Fruit fly (Drosophila melanogaster) whole organism, embryonic: ENCODE data around the gene CG4455.

ENCODE experiments used
- Aef1 ChIP-seq: fragments of 200-800 bp; sonication (Bioruptor generic); IDR thresholded peaks from 3 replicates; pipeline ENCODE4 v1.3.6; 2022; ENCODE audit warnings: missing biosample characterization, missing genetic modification characterization
- Atf3 ChIP-seq: fragments of 200-800 bp; sonication (Bioruptor generic); optimal IDR thresholded peaks from 3 replicates; lab custom pipeline; 2016; ENCODE audit warnings: missing biosample characterization, missing genetic modification characterization
- CG10431 ChIP-seq: fragments of 200-800 bp; sonication (Bioruptor generic); optimal IDR thresholded peaks from 3 replicates; lab custom pipeline; 2018; ENCODE audit warnings: missing biosample characterization, mild to moderate bottlenecking, missing genetic modification characterization
- CG11456 ChIP-seq: fragments of 200-800 bp; sonication (Bioruptor generic); IDR thresholded peaks from 3 replicates; pipeline ENCODE4 v1.3.6; 2022; ENCODE audit warnings: missing biosample characterization, missing genetic modification characterization
- CG12071 ChIP-seq: fragments of 200-800 bp; sonication (Bioruptor generic); optimal IDR thresholded peaks from 3 replicates; lab custom pipeline; 2018; ENCODE audit warnings: missing biosample characterization, mild to moderate bottlenecking, missing genetic modification characterization
- CG13287 ChIP-seq: fragments of 200-800 bp; sonication (Bioruptor generic); IDR thresholded peaks from 2 replicates; pipeline ENCODE4 v1.3.6; 2022; ENCODE audit warnings: missing biosample characterization, missing genetic modification characterization; ENCODE audit not compliant: partially characterized antibody
- CG14441 ChIP-seq: fragments of 200-800 bp; sonication (Bioruptor generic); IDR thresholded peaks from 2 replicates; pipeline ENCODE4 v1.3.6; 2022; ENCODE audit warnings: missing biosample characterization, missing genetic modification characterization
- CG15269 ChIP-seq: fragments of 200-800 bp; sonication (Bioruptor generic); optimal IDR thresholded peaks from 2 replicates; lab custom pipeline; 2018; ENCODE audit warnings: missing biosample characterization, mild to moderate bottlenecking, missing genetic modification characterization, moderate library complexity
- CG15696 ChIP-seq: fragments of 200-800 bp; sonication (Bioruptor generic); optimal IDR thresholded peaks from 2 replicates; lab custom pipeline; 2019; ENCODE audit warnings: missing biosample characterization, mild to moderate bottlenecking, missing genetic modification characterization, moderate library complexity
- CG17186 ChIP-seq: fragments of 200-800 bp; sonication (Bioruptor generic); optimal IDR thresholded peaks from 3 replicates; lab custom pipeline; 2017; ENCODE audit warnings: missing biosample characterization, missing genetic modification reagents, missing genetic modification characterization
- CG17385 ChIP-seq: fragments of 200-800 bp; sonication (Bioruptor generic); optimal IDR thresholded peaks from 3 replicates; lab custom pipeline; 2018; ENCODE audit warnings: missing biosample characterization, mild to moderate bottlenecking, missing genetic modification characterization
- CG31224 ChIP-seq: fragments of 200-800 bp; sonication (Bioruptor generic); IDR thresholded peaks from 2 replicates; pipeline ENCODE4 v1.3.6; 2022; ENCODE audit warnings: missing biosample characterization, missing genetic modification characterization
- CG4424 ChIP-seq: fragments of 200-800 bp; sonication (Bioruptor generic); optimal IDR thresholded peaks from 3 replicates; lab custom pipeline; 2016; ENCODE audit warnings: missing biosample characterization, missing genetic modification characterization
- CG6272 ChIP-seq: fragments of 200-800 bp; sonication (Bioruptor generic); IDR thresholded peaks from 2 replicates; pipeline ENCODE4 v1.3.6; 2022; ENCODE audit warnings: missing biosample characterization, missing genetic modification characterization
- CG7271 ChIP-seq: fragments of 200-800 bp; sonication (Bioruptor generic); optimal IDR thresholded peaks from 2 replicates; lab custom pipeline; 2018; ENCODE audit warnings: missing biosample characterization, mild to moderate bottlenecking, missing genetic modification characterization, moderate library complexity
- CG7357 ChIP-seq: fragments of 200-800 bp; sonication (Bioruptor generic); IDR thresholded peaks from 3 replicates; pipeline ENCODE4 v1.3.6; 2022; ENCODE audit warnings: missing biosample characterization, missing genetic modification characterization
- CG8478 ChIP-seq: fragments of >200 bp; optimal IDR thresholded peaks from 2 replicates; lab custom pipeline; 2018
- CG8765 ChIP-seq: fragments of 200-800 bp; sonication (Bioruptor generic); IDR thresholded peaks from 2 replicates; pipeline ENCODE4 v1.3.6; 2022; ENCODE audit warnings: missing biosample characterization, missing genetic modification characterization
- CTCF ChIP-seq: fragments of 200-800 bp; sonication (Bioruptor generic); optimal IDR thresholded peaks from 2 replicates; lab custom pipeline; 2017; ENCODE audit warnings: missing biosample characterization, mild to moderate bottlenecking, missing genetic modification characterization, moderate library complexity
- CkIIα-i1 ChIP-seq: fragments of 200-800 bp; sonication (Bioruptor generic); IDR thresholded peaks from 2 replicates; pipeline ENCODE4 v1.3.6; 2022; ENCODE audit warnings: missing biosample characterization, missing genetic modification characterization
- Dek ChIP-seq: fragments of 200-800 bp; sonication (Bioruptor generic); optimal IDR thresholded peaks from 3 replicates; lab custom pipeline; 2019; ENCODE audit warnings: missing biosample characterization, mild to moderate bottlenecking, missing genetic modification characterization, moderate library complexity
- Dfd ChIP-seq, 2 experiments: fragments of >200 bp; optimal IDR thresholded peaks; 2 replicates each; lab custom pipeline; 2017; ENCODE audit warnings: missing biosample characterization in 2 of 2, missing genetic modification characterization in 2 of 2
- Dref ChIP-seq: fragments of 200-800 bp; sonication (Bioruptor generic); IDR thresholded peaks from 2 replicates; pipeline ENCODE4 v1.3.6; 2022; ENCODE audit warnings: missing biosample characterization, missing genetic modification characterization
- Elba2 ChIP-seq: fragments of 200-800 bp; sonication (Bioruptor generic); optimal IDR thresholded peaks from 3 replicates; lab custom pipeline; 2016; ENCODE audit warnings: missing biosample characterization, missing genetic modification characterization
- Hmr ChIP-seq: fragments of 200-800 bp; sonication (Bioruptor generic); optimal IDR thresholded peaks from 3 replicates; lab custom pipeline; 2017; ENCODE audit warnings: mild to moderate bottlenecking, missing biosample characterization, missing genetic modification reagents, missing genetic modification characterization
- Max ChIP-seq: fragments of 200-800 bp; sonication (Bioruptor generic); optimal IDR thresholded peaks from 2 replicates; lab custom pipeline; 2016; ENCODE audit warnings: missing biosample characterization, mild to moderate bottlenecking, missing genetic modification characterization
- Nf-YA ChIP-seq: fragments of 200-800 bp; sonication (Bioruptor generic); IDR thresholded peaks from 2 replicates; pipeline ENCODE4 v1.3.6; 2022; ENCODE audit warnings: missing biosample characterization, missing genetic modification characterization
- Ptx1 ChIP-seq: fragments of 200-800 bp; sonication (Bioruptor generic); IDR thresholded peaks from 2 replicates; pipeline ENCODE4 v1.3.6; 2022; ENCODE audit warnings: missing biosample characterization, missing genetic modification characterization
- Ssrp ChIP-seq: fragments of 200-800 bp; sonication (Bioruptor generic); optimal IDR thresholded peaks from 2 replicates; lab custom pipeline; 2018; ENCODE audit warnings: missing biosample characterization, mild to moderate bottlenecking, missing genetic modification characterization, moderate library complexity
- Taf1 ChIP-seq: fragments of 200-800 bp; sonication (Bioruptor generic); IDR thresholded peaks from 2 replicates; pipeline ENCODE4 v1.3.6; 2022; ENCODE audit warnings: missing biosample characterization, missing genetic modification characterization
- al ChIP-seq: fragments of 200-800 bp; sonication (Bioruptor generic); IDR thresholded peaks from 2 replicates; pipeline ENCODE4 v1.3.6; 2022; ENCODE audit warnings: missing biosample characterization, missing genetic modification characterization
- cas ChIP-seq: fragments of 200-800 bp; sonication (Bioruptor generic); IDR thresholded peaks from 2 replicates; pipeline ENCODE4 v1.3.6; 2022; ENCODE audit warnings: missing biosample characterization, missing genetic modification characterization
- da ChIP-seq: fragments of 200-800 bp; sonication (Bioruptor generic); optimal IDR thresholded peaks from 2 replicates; lab custom pipeline; 2016; ENCODE audit warnings: missing biosample characterization, missing genetic modification characterization
- dimm ChIP-seq: fragments of 200-800 bp; sonication (Bioruptor generic); IDR thresholded peaks from 2 replicates; pipeline ENCODE4 v1.3.6; 2022; ENCODE audit warnings: missing biosample characterization, missing genetic modification characterization
- fu2 ChIP-seq: fragments of 200-800 bp; sonication (Bioruptor generic); optimal IDR thresholded peaks from 2 replicates; lab custom pipeline; 2016; ENCODE audit warnings: missing biosample characterization, missing genetic modification characterization
- gsb-n ChIP-seq: fragments of 200-800 bp; sonication (Bioruptor generic); optimal IDR thresholded peaks from 3 replicates; lab custom pipeline; 2018; ENCODE audit warnings: missing biosample characterization, mild to moderate bottlenecking, missing genetic modification characterization
- ham ChIP-seq: fragments of 200-800 bp; sonication (Bioruptor generic); IDR thresholded peaks from 2 replicates; pipeline ENCODE4 v1.3.6; 2022; ENCODE audit warnings: missing biosample characterization, missing genetic modification characterization
- hb ChIP-seq: fragments of 200-800 bp; sonication (Bioruptor generic); IDR thresholded peaks from 3 replicates; pipeline ENCODE4 v1.3.6; 2022; ENCODE audit warnings: missing biosample characterization, missing genetic modification characterization; ENCODE audit not compliant: partially characterized antibody
- ind ChIP-seq: fragments of 200-800 bp; sonication (Bioruptor generic); optimal IDR thresholded peaks from 3 replicates; lab custom pipeline; 2016; ENCODE audit warnings: missing biosample characterization, missing genetic modification characterization
- jumu ChIP-seq: fragments of 200-800 bp; sonication (Bioruptor generic); optimal IDR thresholded peaks from 3 replicates; lab custom pipeline; 2016; ENCODE audit warnings: missing biosample characterization, missing genetic modification characterization
- ken ChIP-seq: fragments of 200-800 bp; sonication (Bioruptor generic); IDR thresholded peaks from 3 replicates; pipeline ENCODE4 v1.3.6; 2022; ENCODE audit warnings: missing biosample characterization, missing genetic modification characterization
- lola ChIP-seq, 3 experiments: fragments of >200 bp in 2 of 3; fragments of 200-800 bp in 1 of 3; sonication (Bioruptor generic) in 1 of 3; optimal IDR thresholded peaks; 2 replicates each; lab custom pipeline; 2017 to 2019; ENCODE audit warnings: missing biosample characterization in 3 of 3, missing genetic modification characterization in 3 of 3, mild to moderate bottlenecking in 1 of 3, moderate library complexity in 1 of 3
- mirr ChIP-seq: fragments of 200-800 bp; sonication (Bioruptor generic); optimal IDR thresholded peaks from 3 replicates; lab custom pipeline; 2018; ENCODE audit warnings: missing biosample characterization, mild to moderate bottlenecking, missing genetic modification characterization
- schlank ChIP-seq: fragments of 200-800 bp; sonication (Bioruptor generic); optimal IDR thresholded peaks from 2 replicates; lab custom pipeline; 2018; ENCODE audit warnings: missing biosample characterization, mild to moderate bottlenecking, missing genetic modification characterization
- stwl ChIP-seq: fragments of 200-800 bp; sonication (Bioruptor generic); optimal IDR thresholded peaks from 3 replicates; lab custom pipeline; 2018; ENCODE audit warnings: missing biosample characterization, mild to moderate bottlenecking, missing genetic modification characterization, moderate library complexity
- sug ChIP-seq: fragments of 200-800 bp; optimal IDR thresholded peaks from 2 replicates; lab custom pipeline; 2019; ENCODE audit warnings: missing biosample characterization, mild to moderate bottlenecking, missing genetic modification characterization, moderate library complexity
- tll ChIP-seq, 2 experiments: fragments of 200-800 bp in 1 of 2; fragments of >200 bp in 1 of 2; sonication (Bioruptor generic) in 1 of 2; optimal IDR thresholded peaks; 2 replicates each; lab custom pipeline; 2017 to 2019; ENCODE audit warnings: missing biosample characterization in 2 of 2, missing genetic modification characterization in 2 of 2, mild to moderate bottlenecking in 1 of 2, moderate library complexity in 1 of 2
- trh ChIP-seq: fragments of 200-800 bp; sonication (Bioruptor generic); optimal IDR thresholded peaks from 2 replicates; lab custom pipeline; 2016; ENCODE audit warnings: missing biosample characterization, missing genetic modification characterization
- ttk ChIP-seq: fragments of 200-800 bp; sonication (Bioruptor generic); IDR thresholded peaks from 2 replicates; pipeline ENCODE4 v2.1.2; 2022; ENCODE audit warnings: missing biosample characterization, missing genetic modification characterization
- zfh2 ChIP-seq: fragments of 200-800 bp; sonication (Bioruptor generic); optimal IDR thresholded peaks from 2 replicates; lab custom pipeline; 2016; ENCODE audit warnings: missing biosample characterization, missing genetic modification characterization

Gene CG4455

dm6 chr2L:16325515-16326257 lies 27.0 kb upstream of the CG4455 start, which contains the start of gene cact (continued):
- TF ChIP-seq Ptx1 (GFP tag; lab: Robert Waterston, UW) (peak; percentile 95), CG10431 (GFP tag; lab: Kevin White, UChicago) (peak; percentile 61), dimm (no peak), fu2 (GFP tag; lab: Kevin White, UChicago) (peak; percentile 94), CG4424 (GFP tag; lab: Kevin White, UChicago) (peak; percentile 92), CG8765 (peak; percentile 83), CG11456 (GFP tag; lab: Robert Waterston, UW) (peak; percentile 91), ttk (GFP tag; lab: Robert Waterston, UW) (peak; percentile 87), al (GFP tag; lab: Robert Waterston, UW) (peak; percentile 85), Max (GFP tag; lab: Kevin White, UChicago) (peak; percentile 87), Ssrp (tag; lab: Kevin White, UChicago) (peak; percentile 91), CG31224 (GFP tag; lab: Robert Waterston, UW) (peak; percentile 82), ham (GFP tag; lab: Robert Waterston, UW) (peak; percentile 65; the same call in 1 of the 2 replicates), cas (GFP tag; lab: Robert Waterston, UW) (peak; percentile 45; the same call in 1 of the 2 replicates), gsb-n (peak; percentile 92), Dfd (GFP tag; optimal IDR thresholded peaks at IDR 0.05; lab: Kevin White, UChicago) (no peak), zfh2 (GFP tag; lab: Kevin White, UChicago) (peak; percentile 96), jumu (GFP tag; lab: Kevin White, UChicago) (peak; percentile 94), sug (tag; lab: Kevin White, UChicago) (peak; percentile 88), ken (GFP tag; lab: Robert Waterston, UW) (peak; percentile 88), CG17385 (GFP tag; lab: Kevin White, UChicago) (peak; percentile 78), Dref (no peak), CG6272 (GFP tag; lab: Robert Waterston, UW) (peak; percentile 88), CG15696 (peak; percentile 88), CG7271 (tag; lab: Kevin White, UChicago) (peak; percentile 73), CTCF (GFP tag; lab: Kevin White, UChicago) (peak; percentile 45), mirr (GFP tag; lab: Kevin White, UChicago) (peak; percentile 43), hb (GFP tag; lab: Robert Waterston, UW) (no peak), CG8478 (no peak), schlank (peak; percentile 80), Dek (tag; lab: Kevin White, UChicago) (peak; percentile 92), CG17186 (GFP tag; lab: Kevin White, UChicago) (peak; percentile 73), CG12071 (GFP tag; lab: Kevin White, UChicago) (peak; percentile 68), Taf1 (GFP tag; lab: Robert Waterston, UW) (peak; percentile 82), CG13287 (peak; percentile 68), trh (GFP tag; lab: Kevin White, UChicago) (peak; percentile 86), Atf3 (GFP tag; lab: Kevin White, UChicago) (peak; percentile 91), Nf-YA (GFP tag; lab: Robert Waterston, UW) (peak; percentile 72; the same call in 1 of the 2 replicates), Aef1 (GFP tag; lab: Robert Waterston, UW) (peak; percentile 95), CkIIα-i1 (GFP tag; lab: Robert Waterston, UW) (peak; percentile 38; the same call in 1 of the 2 replicates), tll (GFP tag; optimal IDR thresholded peaks at IDR 0.05; lab: Kevin White, UChicago) (peak; percentile 6 to 74), stwl (tag; lab: Kevin White, UChicago) (peak; percentile 80), CG14441 (GFP tag; lab: Robert Waterston, UW) (peak; percentile 86), da (GFP tag; lab: Kevin White, UChicago) (peak; percentile 81), CG15269 (tag; lab: Kevin White, UChicago) (peak; percentile 89), lola (GFP tag; optimal IDR thresholded peaks at IDR 0.05; lab: Kevin White, UChicago) (peak in 1 of 3 experiments; percentile 90), Hmr (GFP tag; lab: Kevin White, UChicago) (peak; percentile 93), Elba2 (GFP tag; lab: Kevin White, UChicago) (peak; percentile 54), ind (peak; percentile 94), CG7357 (peak; percentile 88)
